Worm (Caenorhabditis elegans) whole organism, young adult: ENCODE data around the gene Y54G2A.10.

Experiments
- F23B12.7 ChIP-seq: sonication (generic microtip); optimal IDR thresholded peaks from 2 replicates; lab custom pipeline; 2017; ENCODE audit warnings: missing genetic modification characterization, mild to moderate bottlenecking, missing compliant biosample characterization, antibody characterized with exemption, moderate library complexity; ENCODE audit not compliant: insufficient read depth
- F57C9.4 ChIP-seq: sonication (generic microtip); optimal IDR thresholded peaks from 2 replicates; lab custom pipeline; 2017; ENCODE audit warnings: mild to moderate bottlenecking, missing genetic modification characterization, missing compliant biosample characterization
- ccch-3 ChIP-seq: fragments of 200-800 bp; sonication (Bioruptor generic); optimal IDR thresholded peaks from 2 replicates; lab custom pipeline; 2018; ENCODE audit warnings: mild to moderate bottlenecking, missing genetic modification characterization, missing compliant biosample characterization
- efl-1 ChIP-seq: fragments of 150-350 bp; optimal IDR thresholded peaks from 2 replicates; lab custom pipeline; 2014; ENCODE audit warnings: missing biosample characterization, missing genetic modification reagents, missing genetic modification characterization
- ekl-4 ChIP-seq: fragments of 200-800 bp; sonication (Bioruptor generic); IDR thresholded peaks from 2 replicates; pipeline ENCODE4 v1.3.6; 2022; ENCODE audit warnings: missing genetic modification reagents, missing genetic modification characterization, missing compliant biosample characterization
- lag-1 ChIP-seq: fragments of 200-800 bp; sonication (Bioruptor generic); IDR thresholded peaks from 2 replicates; pipeline ENCODE4 v1.3.6; 2022; ENCODE audit warnings: missing genetic modification reagents, missing genetic modification characterization, missing compliant biosample characterization
- nhr-179 ChIP-seq: sonication (generic microtip); optimal IDR thresholded peaks from 2 replicates; lab custom pipeline; 2016; ENCODE audit warnings: mild to moderate bottlenecking, missing genetic modification characterization, missing compliant biosample characterization
- unc-130 ChIP-seq: sonication (generic microtip); optimal IDR thresholded peaks from 2 replicates; lab custom pipeline; 2016; ENCODE audit warnings: missing genetic modification reagents, missing genetic modification characterization, missing compliant biosample characterization
- xnd-1 ChIP-seq: sonication (generic microtip); optimal IDR thresholded peaks from 2 replicates; lab custom pipeline; 2016; ENCODE audit warnings: missing genotype, missing genetic modification reagents, missing genetic modification characterization, missing compliant biosample characterization
- ztf-18 ChIP-seq: sonication (generic microtip); optimal IDR thresholded peaks from 2 replicates; lab custom pipeline; 2016; ENCODE audit warnings: missing genotype, mild to moderate bottlenecking, missing genetic modification characterization, missing compliant biosample characterization

- TF ChIP-seq lag-1 (GFP tag; lab: Robert Waterston, UW) (no peak), xnd-1 (tag; lab: Kevin White, UChicago) (no peak), unc-130 (GFP tag; lab: Kevin White, UChicago) (no peak), ztf-18 (tag; lab: Kevin White, UChicago) (peak; percentile 69), nhr-179 (tag; lab: Kevin White, UChicago) (no peak), ekl-4 (no peak), F23B12.7 (peak; percentile 79), efl-1 (GFP tag; lab: Kevin White, UChicago) (no peak), ccch-3 (no peak), F57C9.4 (no peak)
These were observed 1.5 kb downstream of the Y54G2A.10 start for ce11 chrIV:2801004-2801403.
